Worm (Caenorhabditis elegans): ENCODE results near the gene sdz-12.
A peak's percentile ranks its signal among the peaks of the same experiment; 100 is the strongest.

sdz-12 gene

DNA sequence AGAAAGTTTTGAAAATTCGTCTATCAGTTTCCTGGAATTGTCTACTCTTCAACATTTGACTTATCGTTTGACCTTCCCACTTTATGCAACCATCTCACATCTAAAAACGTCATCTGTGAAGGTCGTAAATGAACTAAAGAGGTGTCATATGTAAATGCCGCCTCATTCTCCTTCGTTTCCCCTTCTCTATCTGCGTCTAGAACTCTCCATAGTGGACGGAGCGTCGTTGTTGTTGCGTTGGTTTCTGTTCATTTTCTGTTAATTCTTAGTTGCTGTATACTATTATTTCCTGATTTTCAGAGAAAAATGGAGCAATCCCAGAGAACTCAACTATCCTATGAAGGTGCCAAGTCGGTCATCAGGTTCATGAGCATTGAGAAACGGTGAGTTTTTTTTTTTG is 14.7 kb downstream of the sdz-12 start, which contains the start of gene fbxc-52 (continued):
- TF ChIP-seq daf-8 (GFP tag; IDR thresholded peaks at IDR 0.05) (no peak), pqm-1 (tag; optimal IDR thresholded peaks at IDR 0.05) (no peak)

DNA sequence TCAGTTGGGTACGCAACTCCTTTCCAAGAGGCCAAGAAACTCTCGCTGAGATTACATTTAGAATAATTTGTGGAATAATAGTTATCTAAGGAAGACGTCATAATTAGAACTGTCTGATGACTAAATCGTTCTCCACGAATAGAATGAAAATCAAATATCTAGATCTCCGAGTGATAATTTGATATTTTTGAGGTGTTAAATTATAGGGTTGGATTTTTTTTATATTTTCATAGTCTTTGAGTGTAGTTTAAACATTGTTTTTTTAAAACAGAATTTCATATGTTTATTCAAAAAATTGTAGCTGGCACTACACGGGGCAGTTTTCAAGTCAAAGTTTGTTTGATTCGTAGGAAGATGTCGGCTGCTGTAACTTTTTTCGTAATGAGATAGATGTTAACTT is 15.2 kb downstream of the sdz-12 start, which contains the start of gene srh-99:
Gene srh-99, minus strand, starts transcription at position 101 of the 400 bp plus-strand sequence.
- TF ChIP-seq saeg-2 (GFP tag; IDR thresholded peaks at IDR 0.05): no peak

DNA sequence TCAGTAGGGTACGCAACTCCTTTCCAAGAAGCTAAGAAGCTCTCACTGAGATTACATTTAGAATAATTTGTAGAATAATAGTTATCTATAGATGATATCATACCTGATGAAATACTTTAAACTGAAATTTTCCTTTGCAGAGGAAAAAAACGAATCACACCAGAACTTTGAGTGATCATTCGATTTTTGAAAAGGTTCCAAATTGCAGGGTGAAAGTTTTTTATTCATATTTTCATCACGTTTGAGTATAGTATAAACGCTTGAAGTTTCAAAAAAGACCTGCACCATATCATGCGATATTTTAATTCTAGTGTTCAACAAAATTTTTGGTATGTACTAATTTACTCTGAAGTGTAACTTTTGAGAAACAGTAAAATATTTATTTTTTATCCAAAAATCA is 17.0 kb downstream of the sdz-12 start, which contains the start of gene srh-100:
Gene srh-100, minus strand, starts transcription at position 101 of the 400 bp plus-strand sequence.
- TF ChIP-seq mxl-3 (GFP tag; optimal IDR thresholded peaks at IDR 0.05) (no peak), skn-1 (tag; optimal IDR thresholded peaks at IDR 0.05) (no peak), nhr-111 (GFP tag; optimal IDR thresholded peaks at IDR 0.05) (no peak), cey-2 (tag; optimal IDR thresholded peaks at IDR 0.05; ENCODE audit: borderline replicate concordance, insufficient read depth) (no peak), aha-1 (tag) (no peak), F26F4.8 (GFP tag; conservative IDR thresholded peaks at IDR 0.05) (no peak), nhr-237 (tag; optimal IDR thresholded peaks at IDR 0.05) (no peak), spr-1 (tag; optimal IDR thresholded peaks at IDR 0.05) (no peak), F44E2.7 (GFP tag; IDR thresholded peaks at IDR 0.05) (no peak), Y75B8A.6 (GFP tag; IDR thresholded peaks at IDR 0.05) (no peak), hlh-11 (tag; optimal IDR thresholded peaks at IDR 0.05) (no peak), madf-5 (GFP tag; IDR thresholded peaks at IDR 0.05) (no peak), Y5F2A.4 (GFP tag; optimal IDR thresholded peaks at IDR 0.05) (no peak), lim-7 (GFP tag; IDR thresholded peaks at IDR 0.05) (no peak)

DNA sequence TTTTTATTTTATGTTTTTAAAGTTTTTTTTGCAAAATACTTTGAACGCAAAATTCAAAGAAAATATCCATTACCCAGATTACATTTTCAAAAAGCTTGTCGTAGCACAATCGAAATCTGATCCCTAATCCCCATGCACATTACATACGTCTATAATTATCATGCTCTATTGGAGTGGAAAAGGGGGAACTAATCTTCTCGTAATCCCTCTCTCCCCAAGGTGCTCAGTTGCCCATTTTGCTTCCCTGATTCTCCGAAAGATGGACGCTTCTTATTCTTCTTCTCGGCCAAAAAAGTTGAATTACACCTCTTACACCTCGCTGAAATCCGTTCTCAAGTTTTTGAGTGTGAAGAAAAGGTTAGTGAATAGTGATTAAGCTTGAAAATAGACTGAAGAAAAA is 20.6 kb downstream of the sdz-12 start, which contains the start of gene fbxc-53:
Gene fbxc-53, plus strand, starts transcription at position 245 of the 400 bp plus-strand sequence.
- TF ChIP-seq zip-2 (tag; optimal IDR thresholded peaks at IDR 0.05) (no peak), tag-97 (GFP tag; IDR thresholded peaks at IDR 0.05) (no peak), hlh-11 (tag; optimal IDR thresholded peaks at IDR 0.05) (no peak), tra-1 (GFP tag; IDR thresholded peaks at IDR 0.05) (no peak), nhr-11 (tag; optimal IDR thresholded peaks at IDR 0.05) (no peak), nhr-6 (tag; optimal IDR thresholded peaks at IDR 0.05) (no peak), lsy-2 (tag; optimal IDR thresholded peaks at IDR 0.05) (no peak), nhr-48 (tag; optimal IDR thresholded peaks at IDR 0.05) (no peak), jun-1 (tag; optimal IDR thresholded peaks at IDR 0.05) (no peak), ZK546.5 (tag; optimal IDR thresholded peaks at IDR 0.05) (no peak), F49E8.2 (tag; optimal IDR thresholded peaks at IDR 0.05; ENCODE audit: borderline replicate concordance) (no peak), egl-43 (GFP tag; IDR thresholded peaks at IDR 0.05) (no peak), ztf-7 (tag; optimal IDR thresholded peaks at IDR 0.05) (no peak), ces-1 (GFP tag; optimal IDR thresholded peaks at IDR 0.05) (no peak), nhr-111 (GFP tag; optimal IDR thresholded peaks at IDR 0.05) (no peak), madf-9 (GFP tag; conservative IDR thresholded peaks at IDR 0.05) (no peak), D1046.2 (GFP tag; IDR thresholded peaks at IDR 0.05) (no peak), ceh-28 (tag; optimal IDR thresholded peaks at IDR 0.05) (no peak), nhr-237 (tag; optimal IDR thresholded peaks at IDR 0.05) (no peak)

DNA sequence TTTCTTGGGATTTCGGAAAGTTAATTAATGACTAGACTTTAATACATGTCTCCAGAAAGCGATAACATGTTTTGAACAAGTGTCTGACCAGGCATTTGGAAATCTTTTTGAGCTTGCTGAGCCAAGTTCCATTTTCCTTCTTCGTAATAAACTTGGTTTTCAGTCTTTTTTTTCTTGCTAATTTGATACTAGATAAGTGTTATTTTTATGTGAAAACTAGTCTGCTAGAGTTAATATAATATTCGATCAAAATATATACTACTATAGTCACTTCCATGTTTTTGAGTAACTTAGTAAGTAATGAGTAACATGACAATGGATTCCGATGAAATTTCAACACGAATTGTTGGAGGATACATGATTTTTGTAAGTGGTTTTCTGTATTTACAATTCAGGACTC is 22.4 kb downstream of the sdz-12 start, which contains the start of gene srx-110:
Gene srx-110, plus strand, starts transcription at position 301 of the 400 bp plus-strand sequence.
- TF ChIP-seq unc-62 (GFP tag; optimal IDR thresholded peaks at IDR 0.05 in 1 of 2) (peak in 1 of 2 experiments; percentile 17), unc-62 (tag; optimal IDR thresholded peaks at IDR 0.05) (no peak), zfp-3 (GFP tag; conservative IDR thresholded peaks at IDR 0.05) (no peak)

All from whole organism, L4 larva.